Worm (Caenorhabditis elegans) whole organism, mixed stage, embryonic: ENCODE data around the gene gst-33.

Source experiments
- M03D4.4 ChIP-seq: sonication (generic microtip); optimal IDR thresholded peaks from 2 replicates; lab custom pipeline; 2017; ENCODE audit warnings: mild to moderate bottlenecking, missing genetic modification characterization, missing compliant biosample characterization
- bed-3 ChIP-seq: fragments of 200-800 bp; sonication (Bioruptor generic); optimal IDR thresholded peaks from 3 replicates; lab custom pipeline; 2018; ENCODE audit warnings: mild to moderate bottlenecking, missing genetic modification characterization, moderate library complexity, missing compliant biosample characterization
- blmp-1 ChIP-seq: fragments of 150-350 bp; optimal IDR thresholded peaks from 2 replicates; lab custom pipeline; 2014; ENCODE audit warnings: missing biosample characterization, missing genetic modification characterization
- ceh-39 ChIP-seq: fragments of 150-350 bp; optimal IDR thresholded peaks from 2 replicates; lab custom pipeline; 2014; ENCODE audit warnings: missing biosample characterization, missing genetic modification characterization
- ceh-43 ChIP-seq: fragments of 200-800 bp; sonication (Bioruptor generic); optimal IDR thresholded peaks from 2 replicates; lab custom pipeline; 2018; ENCODE audit warnings: mild to moderate bottlenecking, missing genetic modification characterization, moderate library complexity, missing compliant biosample characterization
- ceh-83 ChIP-seq: fragments of 200-800 bp; sonication (Bioruptor generic); optimal IDR thresholded peaks from 2 replicates; lab custom pipeline; 2018; ENCODE audit warnings: mild to moderate bottlenecking, missing genetic modification characterization, missing compliant biosample characterization
- ces-1 ChIP-seq: fragments of 150-350 bp; optimal IDR thresholded peaks from 2 replicates; lab custom pipeline; 2014; ENCODE audit warnings: missing biosample characterization, missing genetic modification reagents, missing genetic modification characterization
- cnd-1 ChIP-seq: fragments of 200-800 bp; sonication (Bioruptor generic); optimal IDR thresholded peaks from 2 replicates; lab custom pipeline; 2018; ENCODE audit warnings: mild to moderate bottlenecking, missing genetic modification characterization, missing compliant biosample characterization
- drap-1 ChIP-seq: fragments of 200-800 bp; sonication (Bioruptor generic); optimal IDR thresholded peaks from 3 replicates; lab custom pipeline; 2018; ENCODE audit warnings: mild to moderate bottlenecking, missing genetic modification characterization, missing compliant biosample characterization
- elt-1 ChIP-seq: sonication (generic microtip); optimal IDR thresholded peaks from 2 replicates; lab custom pipeline; 2017; ENCODE audit warnings: missing genetic modification characterization, mild to moderate bottlenecking, missing compliant biosample characterization, antibody characterized with exemption, moderate library complexity, borderline replicate concordance; ENCODE audit not compliant: insufficient read depth
- elt-3 ChIP-seq: fragments of 150-350 bp; optimal IDR thresholded peaks from 2 replicates; lab custom pipeline; 2014; ENCODE audit warnings: missing biosample characterization, missing genetic modification characterization
- ham-2 ChIP-seq: fragments of 200-800 bp; sonication (Bioruptor generic); optimal IDR thresholded peaks from 2 replicates; lab custom pipeline; 2018; ENCODE audit warnings: mild to moderate bottlenecking, missing genetic modification characterization, missing compliant biosample characterization
- hlh-1 ChIP-seq: fragments of 150-350 bp; optimal IDR thresholded peaks from 2 replicates; lab custom pipeline; 2014; ENCODE audit warnings: missing biosample characterization, missing genetic modification reagents, missing genetic modification characterization
- lin-13 ChIP-seq: fragments of 150-350 bp; optimal IDR thresholded peaks from 2 replicates; lab custom pipeline; 2014; ENCODE audit warnings: missing biosample characterization, missing genetic modification characterization
- lin-32 ChIP-seq: fragments of 200-800 bp; sonication (Bioruptor generic); optimal IDR thresholded peaks from 2 replicates; lab custom pipeline; 2018; ENCODE audit warnings: mild to moderate bottlenecking, missing genetic modification characterization, missing compliant biosample characterization
- lsy-2 ChIP-seq: fragments of 150-350 bp; optimal IDR thresholded peaks from 2 replicates; lab custom pipeline; 2014; ENCODE audit warnings: missing biosample characterization, missing genetic modification characterization
- mab-5 ChIP-seq: fragments of 150-350 bp; optimal IDR thresholded peaks from 2 replicates; lab custom pipeline; 2014; ENCODE audit warnings: missing biosample characterization, missing genetic modification characterization
- mep-1 ChIP-seq: fragments of 150-350 bp; optimal IDR thresholded peaks from 2 replicates; lab custom pipeline; 2017; ENCODE audit warnings: missing biosample characterization, missing genetic modification reagents, missing genetic modification characterization, inconsistent platforms
- mls-2 ChIP-seq: sonication (generic microtip); optimal IDR thresholded peaks from 2 replicates; lab custom pipeline; 2016; ENCODE audit warnings: mild to moderate bottlenecking, missing genetic modification characterization, moderate library complexity, missing compliant biosample characterization
- nhr-2 ChIP-seq: fragments of 150-350 bp; optimal IDR thresholded peaks from 2 replicates; lab custom pipeline; 2014; ENCODE audit warnings: missing biosample characterization, missing genetic modification characterization
- nhr-237 ChIP-seq: fragments of 150-350 bp; optimal IDR thresholded peaks from 2 replicates; lab custom pipeline; 2014; ENCODE audit warnings: missing biosample characterization, missing genetic modification characterization
- nhr-28 ChIP-seq: fragments of 150-350 bp; optimal IDR thresholded peaks from 2 replicates; lab custom pipeline; 2014; ENCODE audit warnings: missing biosample characterization, missing genetic modification characterization
- nhr-76 ChIP-seq: sonication (generic microtip); optimal IDR thresholded peaks from 2 replicates; lab custom pipeline; 2017; ENCODE audit warnings: missing biosample characterization, missing genetic modification characterization
- pha-4 ChIP-seq: fragments of 150-350 bp; optimal IDR thresholded peaks from 2 replicates; lab custom pipeline; 2018; ENCODE audit warnings: missing biosample characterization, missing genetic modification reagents, missing genetic modification characterization
- sem-2 ChIP-seq: fragments of 200-800 bp; sonication (Bioruptor generic); optimal IDR thresholded peaks from 2 replicates; lab custom pipeline; 2018; ENCODE audit warnings: mild to moderate bottlenecking, missing genetic modification characterization, missing compliant biosample characterization
- snpc-4 ChIP-seq: fragments of 150-350 bp; optimal IDR thresholded peaks from 2 replicates; lab custom pipeline; 2014; ENCODE audit warnings: missing biosample characterization, missing genetic modification characterization
- sptf-1 ChIP-seq: sonication (generic microtip); optimal IDR thresholded peaks from 2 replicates; lab custom pipeline; 2017; ENCODE audit warnings: mild to moderate bottlenecking, missing genetic modification characterization, moderate library complexity, missing compliant biosample characterization
- tbx-8 ChIP-seq: fragments of 200-800 bp; sonication (Bioruptor generic); optimal IDR thresholded peaks from 2 replicates; lab custom pipeline; 2018; ENCODE audit warnings: mild to moderate bottlenecking, missing genetic modification characterization, moderate library complexity, missing compliant biosample characterization
- unc-120 ChIP-seq: sonication (generic microtip); optimal IDR thresholded peaks from 2 replicates; lab custom pipeline; 2017; ENCODE audit warnings: missing genetic modification characterization, missing compliant biosample characterization; ENCODE audit not compliant: poor library complexity, severe bottlenecking
- unc-39 ChIP-seq: fragments of 150-350 bp; optimal IDR thresholded peaks from 2 replicates; lab custom pipeline; 2014; ENCODE audit warnings: missing biosample characterization, missing genetic modification characterization
- zip-8 ChIP-seq: fragments of 150-350 bp; optimal IDR thresholded peaks from 2 replicates; lab custom pipeline; 2014; ENCODE audit warnings: missing biosample characterization, missing genetic modification characterization
- ztf-11 ChIP-seq: fragments of 150-350 bp; optimal IDR thresholded peaks from 2 replicates; lab custom pipeline; 2014; ENCODE audit warnings: missing biosample characterization, missing genetic modification characterization

gst-33 gene

DNA sequence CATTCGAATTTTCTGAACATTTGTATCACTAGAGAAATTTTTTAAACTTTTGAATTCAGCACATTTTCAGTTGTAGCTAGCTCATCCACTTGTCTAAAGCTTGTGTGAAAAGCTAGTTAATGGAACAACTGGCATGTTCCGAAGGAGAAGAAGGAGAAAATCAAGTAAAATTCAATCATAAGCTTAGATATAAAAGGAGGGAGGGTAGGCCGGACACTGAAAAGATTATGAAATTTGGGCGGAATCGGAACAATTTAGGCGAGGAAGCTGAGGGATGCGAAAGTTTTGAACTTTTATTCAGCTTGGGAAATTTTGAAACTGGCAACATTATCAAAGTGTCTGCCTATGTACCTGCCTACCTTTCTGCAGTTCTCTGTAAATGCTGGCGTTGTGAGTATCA lies 15.9 kb downstream of the gst-33 start:
- TF ChIP-seq ceh-39, result no peak
- TF ChIP-seq ztf-11 (tag; lab: Kevin White, UChicago), result no peak
- TF ChIP-seq ces-1 (GFP tag; lab: Kevin White, UChicago), result peak; percentile 94
- TF ChIP-seq bed-3 (GFP tag; lab: Kevin White, UChicago), result no peak
- no peak for TF ChIP-seq cnd-1 (tag; lab: Kevin White, UChicago)

DNA sequence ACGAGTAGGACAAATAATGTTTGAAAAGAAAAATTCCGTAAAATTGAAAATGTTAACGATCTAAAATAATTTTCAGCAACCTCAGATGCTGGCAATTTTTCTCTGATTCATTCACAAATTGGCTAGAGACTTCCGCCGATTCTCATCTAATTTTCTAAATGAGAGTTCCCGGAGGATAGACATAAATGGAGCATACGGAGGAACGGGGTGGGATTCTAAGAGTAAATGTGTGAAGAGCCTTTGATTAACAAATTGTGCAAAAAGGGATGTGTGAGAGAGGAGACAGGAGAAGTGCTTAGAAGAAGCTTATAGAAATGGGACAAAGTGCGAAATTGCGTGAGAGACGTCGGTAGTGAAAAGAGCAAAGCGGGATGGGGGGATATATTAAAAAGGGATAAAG lies 16.7 kb downstream of the gst-33 start:
- TF ChIP-seq tbx-8, result no peak
- TF ChIP-seq ceh-39, result no peak
- TF ChIP-seq drap-1, result no peak
- TF ChIP-seq sptf-1 (tag; lab: Kevin White, UChicago), result no peak
- no peak for TF ChIP-seq cnd-1 (tag; lab: Kevin White, UChicago)
- TF ChIP-seq ces-1 (GFP tag; lab: Kevin White, UChicago), result peak; percentile 92
- no peak for TF ChIP-seq hlh-1 (tag; lab: Kevin White, UChicago)

DNA sequence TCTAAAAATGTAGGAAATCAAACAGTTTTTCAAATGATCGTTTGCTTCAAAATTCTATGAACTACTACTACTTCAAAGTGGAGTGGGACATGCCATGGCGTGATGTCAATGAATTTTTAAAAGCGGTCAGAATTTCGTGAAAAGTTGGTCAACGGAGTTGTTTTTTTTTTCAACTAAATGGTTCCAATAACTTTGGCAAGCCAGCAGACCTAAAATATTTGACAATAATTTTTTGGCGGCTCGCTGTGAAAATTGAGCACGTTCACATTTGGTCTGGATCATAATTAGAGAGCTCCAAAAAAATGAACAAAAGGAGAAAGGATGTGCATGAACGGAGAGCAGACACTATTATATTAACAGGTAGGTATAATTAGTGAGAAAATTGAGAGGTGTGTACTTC lies 18.0 kb downstream of the gst-33 start:
- TF ChIP-seq M03D4.4 (tag; lab: Kevin White, UChicago) (no peak), sptf-1 (tag; lab: Kevin White, UChicago) (peak; percentile 7)

DNA sequence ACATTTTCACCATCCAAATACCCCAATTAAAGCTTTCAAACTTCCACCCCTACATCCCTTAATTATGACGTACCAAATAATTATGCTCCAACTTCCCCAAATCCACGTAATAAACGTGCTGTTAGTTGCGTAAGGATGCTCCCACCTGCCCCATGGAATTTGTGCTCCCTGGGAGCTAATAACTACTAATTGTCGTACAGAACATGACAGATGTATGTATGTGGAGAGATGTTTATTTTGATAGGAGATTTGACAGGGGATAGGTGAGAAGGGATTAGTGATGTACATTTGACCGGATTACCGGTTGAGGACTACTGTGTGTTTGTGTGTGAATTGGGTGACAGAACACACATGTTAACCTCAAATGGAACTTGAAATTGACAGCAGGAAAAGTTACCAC lies 18.6 kb downstream of the gst-33 start:
- TF ChIP-seq lsy-2 (tag; lab: Kevin White, UChicago), result no peak
- no peak for TF ChIP-seq hlh-1 (tag; lab: Kevin White, UChicago)
- no peak for TF ChIP-seq bed-3 (GFP tag; lab: Kevin White, UChicago)
- TF ChIP-seq nhr-28, result no peak
- TF ChIP-seq blmp-1 (tag; lab: Kevin White, UChicago), result no peak
- TF ChIP-seq drap-1, result no peak
- no peak for TF ChIP-seq mep-1 (tag; lab: Kevin White, UChicago)
- TF ChIP-seq tbx-8, result no peak
- no peak for TF ChIP-seq unc-120 (tag; lab: Kevin White, UChicago)
- no peak for TF ChIP-seq ham-2 (GFP tag; lab: Kevin White, UChicago)
- TF ChIP-seq ceh-43 (GFP tag; lab: Kevin White, UChicago), result peak; percentile 43
- no peak for TF ChIP-seq lin-13 (tag; lab: Kevin White, UChicago)
- no peak for TF ChIP-seq nhr-76 (tag; lab: Kevin White, UChicago)
- peak; percentile 62 for TF ChIP-seq zip-8 (tag; lab: Kevin White, UChicago)
- no peak for TF ChIP-seq ceh-83 (GFP tag; lab: Kevin White, UChicago)
- TF ChIP-seq sptf-1 (tag; lab: Kevin White, UChicago), result peak; percentile 58
- no peak for TF ChIP-seq ztf-11 (tag; lab: Kevin White, UChicago)
- no peak for TF ChIP-seq sem-2 (GFP tag; lab: Kevin White, UChicago)
- TF ChIP-seq cnd-1 (tag; lab: Kevin White, UChicago), result peak; percentile 65
- no peak for TF ChIP-seq nhr-237 (tag; lab: Kevin White, UChicago)
- TF ChIP-seq mls-2 (tag; lab: Kevin White, UChicago), result no peak
- TF ChIP-seq unc-39, result no peak
- TF ChIP-seq nhr-2 (tag; lab: Kevin White, UChicago), result peak; percentile 92
- no peak for TF ChIP-seq elt-1 (tag; lab: Kevin White, UChicago)
- TF ChIP-seq ceh-39, result no peak
- TF ChIP-seq M03D4.4 (tag; lab: Kevin White, UChicago), result no peak
- TF ChIP-seq pha-4 (tag; lab: Kevin White, UChicago), result no peak
- no peak for TF ChIP-seq elt-3 (tag; lab: Kevin White, UChicago)
- TF ChIP-seq mab-5 (tag; lab: Kevin White, UChicago), result no peak
- TF ChIP-seq ces-1 (GFP tag; lab: Kevin White, UChicago), result no peak
- no peak for TF ChIP-seq lin-32 (GFP tag; lab: Kevin White, UChicago)

DNA sequence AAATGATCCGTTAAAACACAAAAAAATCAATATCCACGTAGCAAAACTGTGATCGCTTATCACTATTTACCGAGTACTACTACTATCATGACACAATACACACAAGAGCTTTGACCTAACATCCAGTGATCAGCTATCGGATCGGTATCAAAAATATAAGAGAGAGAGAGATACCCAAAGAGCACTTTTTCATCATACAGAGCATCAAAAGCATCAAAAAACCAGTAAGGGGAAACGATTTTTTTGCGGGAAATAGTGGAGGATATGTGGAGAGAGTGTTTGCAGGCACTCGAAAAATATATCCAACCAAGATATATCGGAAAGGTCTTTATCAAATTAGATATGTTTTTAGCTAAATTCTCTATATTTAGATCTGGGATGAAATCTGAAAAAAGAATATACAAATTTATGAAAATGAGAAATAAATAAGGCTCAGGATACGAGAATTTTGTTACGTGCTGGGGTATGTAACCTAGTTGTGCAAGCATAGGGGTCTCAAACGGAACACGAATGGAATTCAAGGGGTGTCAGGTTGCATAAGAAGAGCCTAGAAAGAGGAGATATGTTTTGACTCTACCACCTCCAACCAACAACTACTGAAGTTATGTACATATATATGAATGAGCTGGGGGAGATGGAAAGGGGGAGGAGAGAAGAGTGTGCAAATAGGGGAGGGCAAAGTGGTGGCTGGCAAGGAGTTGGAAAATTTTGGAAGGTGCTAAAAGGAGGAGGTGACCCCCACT lies 23.1 kb downstream of the gst-33 start:
- TF ChIP-seq sptf-1 (tag; lab: Kevin White, UChicago), result no peak
- no peak for TF ChIP-seq unc-120 (tag; lab: Kevin White, UChicago)
- TF ChIP-seq M03D4.4 (tag; lab: Kevin White, UChicago), result peak; percentile 25
- no peak for TF ChIP-seq lin-13 (tag; lab: Kevin White, UChicago)
- TF ChIP-seq mls-2 (tag; lab: Kevin White, UChicago), result peak; percentile 22
- TF ChIP-seq nhr-2 (tag; lab: Kevin White, UChicago), result no peak
- TF ChIP-seq elt-1 (tag; lab: Kevin White, UChicago), result no peak
- no peak for TF ChIP-seq nhr-237 (tag; lab: Kevin White, UChicago)
- no peak for TF ChIP-seq snpc-4 (tag; lab: Kevin White, UChicago)
